Worm (Caenorhabditis elegans) whole organism, L4 larva: ENCODE measurements around the gene bre-3.

Experiments used
- F10B5.3 ChIP-seq: sonication (generic microtip); optimal IDR thresholded peaks from 2 replicates; lab custom pipeline; 2016; ENCODE audit warnings: mild to moderate bottlenecking, missing genetic modification characterization, missing compliant biosample characterization
- F26F4.8 ChIP-seq: fragments of 200-800 bp; sonication (Bioruptor generic); conservative IDR thresholded peaks from 2 replicates; pipeline ENCODE4 v1.3.6; 2022; ENCODE audit warnings: missing genetic modification characterization, missing compliant biosample characterization
- F37D6.2 ChIP-seq: sonication (generic microtip); optimal IDR thresholded peaks from 2 replicates; lab custom pipeline; 2016; ENCODE audit warnings: mild to moderate bottlenecking, missing genetic modification characterization, missing compliant biosample characterization
- F44E2.7 ChIP-seq: fragments of 200-800 bp; sonication (Bioruptor generic); IDR thresholded peaks from 2 replicates; pipeline ENCODE4 v2.1.2; 2022; ENCODE audit warnings: missing genetic modification characterization, missing compliant biosample characterization
- R02D3.7 ChIP-seq: fragments of 150-350 bp; sonication (generic microtip); optimal IDR thresholded peaks from 3 replicates; lab custom pipeline; 2014; ENCODE audit warnings: missing biosample characterization, missing genetic modification characterization
- Y48G9A.11 ChIP-seq: fragments of 200-800 bp; sonication (Bioruptor generic); IDR thresholded peaks from 2 replicates; pipeline ENCODE4 v1.3.6; 2022; ENCODE audit warnings: missing genetic modification reagents, missing genetic modification characterization, missing compliant biosample characterization
- Y5F2A.4 ChIP-seq: fragments of 200-800 bp; sonication (Bioruptor generic); optimal IDR thresholded peaks from 2 replicates; lab custom pipeline; 2018; ENCODE audit warnings: mild to moderate bottlenecking, missing genetic modification characterization, missing compliant biosample characterization
- aha-1 ChIP-seq: fragments of 150-350 bp; peaks from one replicate; lab custom pipeline; 2014; ENCODE audit warnings: missing biosample characterization, missing genetic modification characterization
- aly-2 ChIP-seq: sonication (generic microtip); optimal IDR thresholded peaks from 2 replicates; lab custom pipeline; 2018; ENCODE audit warnings: missing biosample characterization, missing genetic modification characterization
- ceh-20 ChIP-seq: fragments of 200-800 bp; sonication (Bioruptor generic); IDR thresholded peaks from 2 replicates; pipeline ENCODE4 v1.3.6; 2022; ENCODE audit warnings: missing genetic modification reagents, missing genetic modification characterization, missing compliant biosample characterization
- ceh-28 ChIP-seq: fragments of 150-350 bp; optimal IDR thresholded peaks from 2 replicates; lab custom pipeline; 2014; ENCODE audit warnings: missing biosample characterization, missing genetic modification reagents, missing genetic modification characterization
- ceh-32 ChIP-seq: sonication (generic microtip); optimal IDR thresholded peaks from 2 replicates; lab custom pipeline; 2016; ENCODE audit warnings: mild to moderate bottlenecking, missing genetic modification characterization, missing compliant biosample characterization; ENCODE audit not compliant: poor library complexity
- ctbp-1 ChIP-seq: fragments of 200-800 bp; sonication (Bioruptor generic); IDR thresholded peaks from 2 replicates; pipeline ENCODE4 v1.3.6; 2022; ENCODE audit warnings: missing genetic modification reagents, missing genetic modification characterization, missing compliant biosample characterization
- daf-16 ChIP-seq, 3 experiments: sonication (generic microtip); optimal IDR thresholded peaks; 2 replicates each; lab custom pipeline; 2016 to 2017; ENCODE audit warnings: missing genetic modification characterization in 3 of 3, missing genetic modification reagents in 3 of 3, mild to moderate bottlenecking in 2 of 3, missing compliant biosample characterization in 2 of 3, missing biosample characterization in 1 of 3, moderate library complexity in 1 of 3
- daf-19 ChIP-seq: fragments of 200-800 bp; sonication (Bioruptor generic); conservative IDR thresholded peaks from 2 replicates; pipeline ENCODE4 v1.3.6; 2022; ENCODE audit warnings: missing genetic modification characterization, missing compliant biosample characterization
- daf-8 ChIP-seq: fragments of 200-800 bp; sonication (Bioruptor generic); IDR thresholded peaks from 2 replicates; pipeline ENCODE4 v1.3.6; 2022; ENCODE audit warnings: missing genetic modification characterization, missing compliant biosample characterization
- dmd-8 ChIP-seq: fragments of 200-800 bp; sonication (Bioruptor generic); IDR thresholded peaks from 2 replicates; pipeline ENCODE4 v1.3.6; 2022; ENCODE audit warnings: missing genetic modification characterization, missing compliant biosample characterization
- dmd-9 ChIP-seq: fragments of 200-800 bp; sonication (Bioruptor generic); IDR thresholded peaks from 2 replicates; pipeline ENCODE4 v1.3.6; 2022; ENCODE audit warnings: missing genetic modification reagents, missing genetic modification characterization, missing compliant biosample characterization
- egl-27 ChIP-seq: sonication (generic microtip); optimal IDR thresholded peaks from 3 replicates; lab custom pipeline; 2017; ENCODE audit warnings: missing biosample characterization, missing genetic modification reagents, missing genetic modification characterization
- gei-8 ChIP-seq: fragments of 200-800 bp; sonication (Bioruptor generic); optimal IDR thresholded peaks from 2 replicates; lab custom pipeline; 2018; ENCODE audit warnings: mild to moderate bottlenecking, missing genetic modification characterization, missing compliant biosample characterization
- hif-1 ChIP-seq, 2 experiments: sonication (generic microtip); optimal IDR thresholded peaks; 2 replicates each; lab custom pipeline; 2016 to 2017; ENCODE audit warnings: missing compliant biosample characterization in 2 of 2, missing genetic modification characterization in 2 of 2, missing genetic modification reagents in 2 of 2, missing genotype in 2 of 2, mild to moderate bottlenecking in 1 of 2
- hlh-30 ChIP-seq: sonication (generic microtip); optimal IDR thresholded peaks from 2 replicates; lab custom pipeline; 2017; ENCODE audit warnings: antibody characterized with exemption, mild to moderate bottlenecking, missing genetic modification characterization, missing compliant biosample characterization; ENCODE audit not compliant: insufficient read depth
- lin-1 ChIP-seq: fragments of 200-800 bp; sonication (Bioruptor generic); IDR thresholded peaks from 2 replicates; pipeline ENCODE4 v1.3.6; 2022; ENCODE audit warnings: missing genetic modification reagents, missing genetic modification characterization, missing compliant biosample characterization
- lin-13 ChIP-seq: fragments of 150-350 bp; optimal IDR thresholded peaks from 2 replicates; lab custom pipeline; 2014; ENCODE audit warnings: missing biosample characterization, missing genetic modification reagents, missing genetic modification characterization
- lin-39 ChIP-seq: fragments of 150-350 bp; optimal IDR thresholded peaks from 2 replicates; lab custom pipeline; 2014; ENCODE audit warnings: missing biosample characterization, missing genetic modification reagents, missing genetic modification characterization
- mdl-1 ChIP-seq, 2 experiments: fragments of 150-350 bp in 1 of 2; sonication (generic microtip) in 1 of 2; optimal IDR thresholded peaks; 2 replicates each; lab custom pipeline; 2014 to 2017; ENCODE audit warnings: missing biosample characterization in 2 of 2, missing genetic modification characterization in 2 of 2
- mes-2 ChIP-seq: sonication (generic microtip); optimal IDR thresholded peaks from 2 replicates; lab custom pipeline; 2016; ENCODE audit warnings: missing genotype, mild to moderate bottlenecking, missing genetic modification characterization, missing compliant biosample characterization; ENCODE audit not compliant: poor library complexity, severe bottlenecking
- mxl-2 ChIP-seq: fragments of 200-800 bp; sonication (Bioruptor generic); conservative IDR thresholded peaks from 2 replicates; pipeline ENCODE4 v1.3.6; 2022; ENCODE audit warnings: missing genetic modification reagents, missing genetic modification characterization, missing compliant biosample characterization
- mxl-3 ChIP-seq: fragments of 200-800 bp; sonication (Bioruptor generic); optimal IDR thresholded peaks from 2 replicates; lab custom pipeline; 2018; ENCODE audit warnings: mild to moderate bottlenecking, missing genetic modification characterization, missing compliant biosample characterization
- nhr-111 ChIP-seq: fragments of 200-800 bp; sonication (Bioruptor generic); optimal IDR thresholded peaks from 2 replicates; lab custom pipeline; 2018; ENCODE audit warnings: mild to moderate bottlenecking, missing genetic modification characterization, missing compliant biosample characterization
- nhr-237 ChIP-seq: sonication (generic microtip); optimal IDR thresholded peaks from 2 replicates; lab custom pipeline; 2017; ENCODE audit warnings: missing biosample characterization, missing genetic modification characterization
- nhr-28 ChIP-seq: fragments of 150-350 bp; optimal IDR thresholded peaks from 2 replicates; lab custom pipeline; 2014; ENCODE audit warnings: missing biosample characterization, missing genetic modification characterization
- nhr-41 ChIP-seq: fragments of 200-800 bp; sonication (Bioruptor generic); IDR thresholded peaks from 2 replicates; pipeline ENCODE4 v1.3.6; 2022; ENCODE audit warnings: missing genetic modification reagents, missing genetic modification characterization, missing compliant biosample characterization
- nhr-42 ChIP-seq: fragments of 200-800 bp; sonication (Bioruptor generic); IDR thresholded peaks from 2 replicates; pipeline ENCODE4 v1.3.6; 2022; ENCODE audit warnings: missing genetic modification characterization, missing compliant biosample characterization
- nhr-6 ChIP-seq: fragments of 150-350 bp; optimal IDR thresholded peaks from 2 replicates; lab custom pipeline; 2014; ENCODE audit warnings: missing biosample characterization, missing genetic modification characterization
- nhr-77 ChIP-seq: fragments of 150-350 bp; optimal IDR thresholded peaks from 2 replicates; lab custom pipeline; 2014; ENCODE audit warnings: missing biosample characterization, missing genetic modification characterization
- php-3 ChIP-seq: fragments of 200-800 bp; sonication (Bioruptor generic); IDR thresholded peaks from 2 replicates; pipeline ENCODE4 v1.3.6; 2022; ENCODE audit warnings: missing genetic modification reagents, missing genetic modification characterization, missing compliant biosample characterization
- pqm-1 ChIP-seq: sonication (generic microtip); optimal IDR thresholded peaks from 2 replicates; lab custom pipeline; 2017; ENCODE audit warnings: missing biosample characterization, missing genetic modification characterization
- saeg-2 ChIP-seq: fragments of 200-800 bp; sonication (Bioruptor generic); IDR thresholded peaks from 2 replicates; pipeline ENCODE4 v1.3.6; 2022; ENCODE audit warnings: missing genetic modification reagents, missing genetic modification characterization, missing compliant biosample characterization
- skn-1 ChIP-seq: fragments of 150-350 bp; optimal IDR thresholded peaks from 2 replicates; lab custom pipeline; 2014; ENCODE audit warnings: missing biosample characterization, missing genetic modification characterization
- snpc-1.2 ChIP-seq: fragments of 200-800 bp; sonication (Bioruptor generic); IDR thresholded peaks from 2 replicates; pipeline ENCODE4 v1.3.6; 2022; ENCODE audit warnings: missing genetic modification reagents, missing genetic modification characterization, missing compliant biosample characterization
- snpc-4 ChIP-seq: fragments of 150-350 bp; optimal IDR thresholded peaks from 2 replicates; lab custom pipeline; 2014; ENCODE audit warnings: missing biosample characterization, missing genetic modification characterization
- spr-1 ChIP-seq: sonication (generic microtip); optimal IDR thresholded peaks from 2 replicates; lab custom pipeline; 2016; ENCODE audit warnings: mild to moderate bottlenecking, missing genetic modification characterization, missing compliant biosample characterization
- spr-3 ChIP-seq: fragments of 200-800 bp; sonication (Bioruptor generic); optimal IDR thresholded peaks from 2 replicates; lab custom pipeline; 2018; ENCODE audit warnings: mild to moderate bottlenecking, missing genetic modification characterization, missing compliant biosample characterization
- tag-97 ChIP-seq: fragments of 200-800 bp; sonication (Bioruptor generic); IDR thresholded peaks from 2 replicates; pipeline ENCODE4 v1.3.6; 2022; ENCODE audit warnings: missing genetic modification characterization, missing compliant biosample characterization
- tra-1 ChIP-seq: fragments of 200-800 bp; sonication (Bioruptor generic); IDR thresholded peaks from 2 replicates; pipeline ENCODE4 v1.3.6; 2022; ENCODE audit warnings: missing genetic modification reagents, missing genetic modification characterization, missing compliant biosample characterization
- unc-130 ChIP-seq: sonication (generic microtip); optimal IDR thresholded peaks from 2 replicates; lab custom pipeline; 2016; ENCODE audit warnings: missing genetic modification reagents, missing genetic modification characterization, missing compliant biosample characterization
- vab-7 ChIP-seq: fragments of 200-800 bp; sonication (Bioruptor generic); IDR thresholded peaks from 2 replicates; pipeline ENCODE4 v1.3.6; 2022; ENCODE audit warnings: missing genetic modification reagents, missing genetic modification characterization, missing compliant biosample characterization
- zfp-2 ChIP-seq: sonication (generic microtip); optimal IDR thresholded peaks from 2 replicates; lab custom pipeline; 2016; ENCODE audit warnings: mild to moderate bottlenecking, missing genetic modification characterization, missing compliant biosample characterization
- zip-2 ChIP-seq: fragments of 150-350 bp; optimal IDR thresholded peaks from 2 replicates; lab custom pipeline; 2014; ENCODE audit warnings: missing biosample characterization, missing genetic modification characterization

The bre-3 gene

DNA sequence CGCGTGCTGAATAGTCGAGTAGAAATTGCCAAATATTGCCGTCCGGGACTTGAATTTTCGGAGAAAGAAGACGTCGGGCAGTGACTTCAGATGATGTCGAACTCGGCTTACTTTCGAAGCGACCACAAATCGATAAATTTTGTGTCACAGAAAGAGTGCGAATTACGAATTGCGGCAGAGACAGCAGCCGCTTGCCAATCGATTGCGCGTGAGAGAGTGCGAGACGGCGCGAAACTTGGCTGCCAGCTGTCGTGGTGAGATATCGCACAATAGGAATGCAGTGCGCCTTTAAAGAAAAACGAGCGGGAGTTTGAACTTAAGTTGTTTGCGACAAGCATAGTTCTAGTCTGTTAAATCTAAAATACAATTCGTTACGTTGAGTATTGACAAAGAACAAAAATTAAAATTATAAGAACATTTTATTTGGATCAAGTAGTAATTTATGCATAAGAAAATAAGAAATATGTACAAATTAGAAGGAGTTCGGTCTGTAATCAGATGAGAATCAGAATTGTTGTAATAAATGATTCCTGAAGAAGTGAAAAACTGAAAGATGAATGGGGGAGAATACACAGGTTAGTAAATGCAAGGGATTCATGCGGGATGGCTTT, 41.8 kb downstream of the bre-3 start, which contains the start of gene pir-2 (continued):
- TF ChIP-seq gei-8 (GFP tag; lab: Kevin White, UChicago) (no peak), nhr-28 (tag; lab: Kevin White, UChicago) (peak; percentile 69), F10B5.3 (tag; lab: Kevin White, UChicago) (no peak), unc-130 (GFP tag; lab: Kevin White, UChicago) (peak; percentile 43), aly-2 (no peak), F37D6.2 (peak; percentile 49), F44E2.7 (GFP tag; lab: Robert Waterston, UW) (peak; percentile 63; the same call in 1 of the 2 replicates), daf-8 (no peak), skn-1 (no peak), php-3 (GFP tag; lab: Robert Waterston, UW) (no peak), mes-2 (tag; lab: Kevin White, UChicago) (peak; percentile 92), ctbp-1 (GFP tag; lab: Robert Waterston, UW) (peak; percentile 38; the same call in 1 of the 2 replicates), nhr-6 (tag; lab: Kevin White, UChicago) (peak; percentile 87), nhr-42 (0 out of 2 replicates have a peak, but pooled peaks have one; percentile 44), tag-97 (GFP tag; lab: Robert Waterston, UW) (no peak), mxl-3 (GFP tag; lab: Kevin White, UChicago) (peak; percentile 20), dmd-9 (no peak), egl-27 (tag; lab: Kevin White, UChicago) (no peak), hlh-30 (tag; lab: Kevin White, UChicago) (peak; percentile 91), aha-1 (tag; lab: Kevin White, UChicago) (peak; percentile 71), mdl-1 (tag; optimal IDR thresholded peaks at IDR 0.05; lab: Kevin White, UChicago) (peak in 1 of 2 experiments; percentile 62), nhr-41 (GFP tag; lab: Robert Waterston, UW) (no peak), nhr-111 (no peak), daf-16 (GFP tag; optimal IDR thresholded peaks at IDR 0.05; lab: Kevin White, UChicago) (no peak), daf-16 (tag; optimal IDR thresholded peaks at IDR 0.05; lab: Kevin White, UChicago) (peak; percentile 21), zfp-2 (tag; lab: Kevin White, UChicago) (peak; percentile 16), snpc-1.2 (no peak), nhr-77 (tag; lab: Kevin White, UChicago) (peak; percentile 31), ceh-28 (tag; lab: Kevin White, UChicago) (peak; percentile 89), hif-1 (tag; optimal IDR thresholded peaks at IDR 0.05; lab: Kevin White, UChicago) (peak in 1 of 2 experiments; percentile 54), lin-39 (tag; lab: Kevin White, UChicago) (no peak), daf-19 (GFP tag; lab: Robert Waterston, UW) (no peak), zip-2 (tag; lab: Kevin White, UChicago) (no peak), nhr-237 (tag; lab: Kevin White, UChicago) (no peak), spr-1 (tag; lab: Kevin White, UChicago) (no peak), lin-1 (GFP tag; lab: Robert Waterston, UW) (no peak), vab-7 (GFP tag; lab: Robert Waterston, UW) (peak; percentile 41; the same call in 1 of the 2 replicates), lin-13 (GFP tag; lab: Kevin White, UChicago) (peak; percentile 60), spr-3 (GFP tag; lab: Kevin White, UChicago) (no peak), R02D3.7 (tag; lab: Kevin White, UChicago) (no peak), ceh-32 (tag; lab: Kevin White, UChicago) (no peak), Y5F2A.4 (GFP tag; lab: Kevin White, UChicago) (no peak), Y48G9A.11 (GFP tag; lab: Robert Waterston, UW) (no peak), dmd-8 (no peak), saeg-2 (no peak), tra-1 (no peak), mxl-2 (no peak), ceh-20 (0 out of 2 replicates have a peak, but pooled peaks have one; percentile 41), pqm-1 (tag; lab: Kevin White, UChicago) (no peak), snpc-4 (no peak), F26F4.8 (no peak)
